Worm (Caenorhabditis elegans) whole organism, mixed stage, embryonic: ENCODE measurements around the gene C45G9.15.
"Not testable (repeated sequence)": the region's sequence is repeated elsewhere in the genome, so short reads cannot be mapped to it uniquely, and the experiment has no call there.

ENCODE experiments used
- bed-3 ChIP-seq: fragments of 200-800 bp; sonication (Bioruptor generic); optimal IDR thresholded peaks from 3 replicates; lab custom pipeline; 2018; ENCODE audit warnings: mild to moderate bottlenecking, missing genetic modification characterization, moderate library complexity, missing compliant biosample characterization
- blmp-1 ChIP-seq: fragments of 150-350 bp; optimal IDR thresholded peaks from 2 replicates; lab custom pipeline; 2014; ENCODE audit warnings: missing biosample characterization, missing genetic modification characterization
- ceh-39 ChIP-seq: fragments of 150-350 bp; optimal IDR thresholded peaks from 2 replicates; lab custom pipeline; 2014; ENCODE audit warnings: missing biosample characterization, missing genetic modification characterization
- ceh-43 ChIP-seq: fragments of 200-800 bp; sonication (Bioruptor generic); optimal IDR thresholded peaks from 2 replicates; lab custom pipeline; 2018; ENCODE audit warnings: mild to moderate bottlenecking, missing genetic modification characterization, moderate library complexity, missing compliant biosample characterization
- ceh-83 ChIP-seq: fragments of 200-800 bp; sonication (Bioruptor generic); optimal IDR thresholded peaks from 2 replicates; lab custom pipeline; 2018; ENCODE audit warnings: mild to moderate bottlenecking, missing genetic modification characterization, missing compliant biosample characterization
- ces-1 ChIP-seq: fragments of 150-350 bp; optimal IDR thresholded peaks from 2 replicates; lab custom pipeline; 2014; ENCODE audit warnings: missing biosample characterization, missing genetic modification reagents, missing genetic modification characterization
- cnd-1 ChIP-seq: fragments of 200-800 bp; sonication (Bioruptor generic); optimal IDR thresholded peaks from 2 replicates; lab custom pipeline; 2018; ENCODE audit warnings: mild to moderate bottlenecking, missing genetic modification characterization, missing compliant biosample characterization
- drap-1 ChIP-seq: fragments of 200-800 bp; sonication (Bioruptor generic); optimal IDR thresholded peaks from 3 replicates; lab custom pipeline; 2018; ENCODE audit warnings: mild to moderate bottlenecking, missing genetic modification characterization, missing compliant biosample characterization
- elt-1 ChIP-seq: sonication (generic microtip); optimal IDR thresholded peaks from 2 replicates; lab custom pipeline; 2017; ENCODE audit warnings: missing genetic modification characterization, mild to moderate bottlenecking, missing compliant biosample characterization, antibody characterized with exemption, moderate library complexity, borderline replicate concordance; ENCODE audit not compliant: insufficient read depth
- elt-3 ChIP-seq: fragments of 150-350 bp; optimal IDR thresholded peaks from 2 replicates; lab custom pipeline; 2014; ENCODE audit warnings: missing biosample characterization, missing genetic modification characterization
- flh-1 ChIP-seq: fragments of 200-800 bp; sonication (Bioruptor generic); optimal IDR thresholded peaks from 2 replicates; lab custom pipeline; 2018; ENCODE audit warnings: mild to moderate bottlenecking, missing genetic modification characterization, moderate library complexity, missing compliant biosample characterization
- ham-2 ChIP-seq: fragments of 200-800 bp; sonication (Bioruptor generic); optimal IDR thresholded peaks from 2 replicates; lab custom pipeline; 2018; ENCODE audit warnings: mild to moderate bottlenecking, missing genetic modification characterization, missing compliant biosample characterization
- hlh-1 ChIP-seq: fragments of 150-350 bp; optimal IDR thresholded peaks from 2 replicates; lab custom pipeline; 2014; ENCODE audit warnings: missing biosample characterization, missing genetic modification reagents, missing genetic modification characterization
- lin-13 ChIP-seq: fragments of 150-350 bp; optimal IDR thresholded peaks from 2 replicates; lab custom pipeline; 2014; ENCODE audit warnings: missing biosample characterization, missing genetic modification characterization
- lin-32 ChIP-seq: fragments of 200-800 bp; sonication (Bioruptor generic); optimal IDR thresholded peaks from 2 replicates; lab custom pipeline; 2018; ENCODE audit warnings: mild to moderate bottlenecking, missing genetic modification characterization, missing compliant biosample characterization
- lsy-2 ChIP-seq: fragments of 150-350 bp; optimal IDR thresholded peaks from 2 replicates; lab custom pipeline; 2014; ENCODE audit warnings: missing biosample characterization, missing genetic modification characterization
- mab-5 ChIP-seq: fragments of 150-350 bp; optimal IDR thresholded peaks from 2 replicates; lab custom pipeline; 2014; ENCODE audit warnings: missing biosample characterization, missing genetic modification characterization
- mep-1 ChIP-seq: fragments of 150-350 bp; optimal IDR thresholded peaks from 2 replicates; lab custom pipeline; 2017; ENCODE audit warnings: missing biosample characterization, missing genetic modification reagents, missing genetic modification characterization, inconsistent platforms
- mls-2 ChIP-seq: sonication (generic microtip); optimal IDR thresholded peaks from 2 replicates; lab custom pipeline; 2016; ENCODE audit warnings: mild to moderate bottlenecking, missing genetic modification characterization, moderate library complexity, missing compliant biosample characterization
- nhr-12 ChIP-seq: fragments of 150-350 bp; optimal IDR thresholded peaks from 2 replicates; lab custom pipeline; 2014; ENCODE audit warnings: missing biosample characterization, missing genetic modification characterization
- nhr-2 ChIP-seq: fragments of 150-350 bp; optimal IDR thresholded peaks from 2 replicates; lab custom pipeline; 2014; ENCODE audit warnings: missing biosample characterization, missing genetic modification characterization
- nhr-28 ChIP-seq: fragments of 150-350 bp; optimal IDR thresholded peaks from 2 replicates; lab custom pipeline; 2014; ENCODE audit warnings: missing biosample characterization, missing genetic modification characterization
- nhr-76 ChIP-seq: sonication (generic microtip); optimal IDR thresholded peaks from 2 replicates; lab custom pipeline; 2017; ENCODE audit warnings: missing biosample characterization, missing genetic modification characterization
- pha-4 ChIP-seq: fragments of 150-350 bp; optimal IDR thresholded peaks from 2 replicates; lab custom pipeline; 2018; ENCODE audit warnings: missing biosample characterization, missing genetic modification reagents, missing genetic modification characterization
- sem-2 ChIP-seq: fragments of 200-800 bp; sonication (Bioruptor generic); optimal IDR thresholded peaks from 2 replicates; lab custom pipeline; 2018; ENCODE audit warnings: mild to moderate bottlenecking, missing genetic modification characterization, missing compliant biosample characterization
- sptf-1 ChIP-seq: sonication (generic microtip); optimal IDR thresholded peaks from 2 replicates; lab custom pipeline; 2017; ENCODE audit warnings: mild to moderate bottlenecking, missing genetic modification characterization, moderate library complexity, missing compliant biosample characterization
- unc-120 ChIP-seq: sonication (generic microtip); optimal IDR thresholded peaks from 2 replicates; lab custom pipeline; 2017; ENCODE audit warnings: missing genetic modification characterization, missing compliant biosample characterization; ENCODE audit not compliant: poor library complexity, severe bottlenecking
- unc-39 ChIP-seq: fragments of 150-350 bp; optimal IDR thresholded peaks from 2 replicates; lab custom pipeline; 2014; ENCODE audit warnings: missing biosample characterization, missing genetic modification characterization
- unc-62 ChIP-seq: fragments of 150-350 bp; optimal IDR thresholded peaks from 2 replicates; lab custom pipeline; 2014; ENCODE audit warnings: missing biosample characterization, missing genetic modification reagents, missing genetic modification characterization
- ztf-11 ChIP-seq: fragments of 150-350 bp; optimal IDR thresholded peaks from 2 replicates; lab custom pipeline; 2014; ENCODE audit warnings: missing biosample characterization, missing genetic modification characterization

C45G9.15 gene

DNA sequence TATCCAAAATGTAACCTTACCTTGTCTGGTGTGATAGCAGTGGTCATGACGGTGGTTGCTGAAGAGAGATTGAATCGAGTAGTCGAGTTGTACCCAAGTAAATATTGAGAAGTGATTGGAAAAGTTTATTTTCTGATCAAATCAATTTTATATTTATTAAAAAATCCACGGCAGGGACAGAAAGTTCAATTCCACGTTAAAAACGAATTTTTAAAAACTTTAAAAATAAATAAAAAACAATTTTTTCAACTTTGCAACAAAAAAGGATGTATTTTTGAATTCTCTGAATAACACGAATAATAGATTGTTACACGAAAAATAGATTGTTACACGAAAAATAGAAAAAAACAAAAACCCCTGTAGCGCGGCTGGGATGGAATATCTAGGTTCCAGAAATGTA is 3.9 kb upstream of the C45G9.15 start, which contains the start of gene C45G9.9:
C45G9.9 (minus strand) TSS at position 101 of the 400 bp plus-strand sequence.
- not testable (repeated sequence) for TF ChIP-seq mep-1 (tag; lab: Kevin White, UChicago); unc-62 (GFP tag; lab: Kevin White, UChicago); ztf-11 (tag; lab: Kevin White, UChicago)
- TF ChIP-seq, all 35 proteins: peak for 0; not testable (repeated sequence) for 35

DNA sequence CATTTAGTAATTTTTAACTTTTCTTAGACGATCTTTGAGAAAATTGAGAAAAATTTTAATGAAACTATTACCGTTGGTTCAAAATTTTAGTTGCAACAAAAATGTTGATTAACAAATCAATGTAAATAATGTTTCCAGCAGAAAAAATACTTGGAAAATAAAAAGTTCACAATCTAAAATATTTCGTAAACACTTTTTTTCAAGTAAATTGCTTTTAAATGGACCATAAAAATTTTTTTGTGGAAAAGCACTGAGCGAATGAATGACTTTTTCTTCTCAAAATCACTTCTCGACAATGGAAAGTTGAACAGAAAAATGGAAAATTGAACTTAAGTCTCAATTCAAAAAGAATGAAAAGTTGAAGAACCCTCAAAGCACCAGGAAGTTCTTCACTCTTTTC is 1.7 kb upstream of the C45G9.15 start, which contains the start of gene C45G9.8:
C45G9.8 (minus strand) TSS at position 101 of the 400 bp plus-strand sequence.
- no peak for TF ChIP-seq ztf-11 (tag; lab: Kevin White, UChicago)
- TF ChIP-seq nhr-12 = no peak
- TF ChIP-seq flh-1 (GFP tag; lab: Kevin White, UChicago) = no peak
- TF ChIP-seq lsy-2 (tag; lab: Kevin White, UChicago) = no peak
- TF ChIP-seq sem-2 (GFP tag; lab: Kevin White, UChicago) = no peak
- no peak for TF ChIP-seq unc-39 (tag; lab: Kevin White, UChicago)
- TF ChIP-seq hlh-1 = no peak
- TF ChIP-seq nhr-28 (tag; lab: Kevin White, UChicago) = no peak
- TF ChIP-seq cnd-1 = no peak
- TF ChIP-seq ces-1 (GFP tag; lab: Kevin White, UChicago) = no peak
- TF ChIP-seq elt-1 (tag; lab: Kevin White, UChicago) = no peak
- no peak for TF ChIP-seq mls-2
- TF ChIP-seq mab-5 (tag; lab: Kevin White, UChicago) = no peak
- no peak for TF ChIP-seq sptf-1 (tag; lab: Kevin White, UChicago)

DNA sequence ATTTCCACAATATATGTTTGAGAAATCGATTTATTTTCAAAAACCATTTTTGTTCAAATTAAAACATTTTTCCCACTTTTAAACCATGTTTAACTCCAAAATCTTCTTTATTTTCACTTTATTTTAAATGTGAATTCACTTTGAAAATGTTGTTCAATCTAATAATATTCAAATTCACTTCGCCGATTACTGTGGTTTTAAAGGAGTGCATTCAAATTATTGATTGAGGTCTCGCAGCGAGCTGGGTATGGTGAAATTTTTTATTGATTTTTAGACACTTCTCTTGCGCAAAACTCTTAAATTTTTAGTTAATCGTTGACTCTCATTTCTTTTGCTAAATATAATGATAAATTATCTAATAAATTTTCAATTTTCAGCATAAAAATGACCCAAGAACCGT is 4.1 kb downstream of the C45G9.15 start, which contains the start of gene C45G9.5:
C45G9.5 (plus strand) TSS at position 378 of the 400 bp plus-strand sequence.
- TF ChIP-seq unc-39 (tag; lab: Kevin White, UChicago) (no peak), bed-3 (GFP tag; lab: Kevin White, UChicago) (no peak), ceh-39 (tag; lab: Kevin White, UChicago) (no peak), drap-1 (GFP tag; lab: Kevin White, UChicago) (no peak), hlh-1 (no peak), lin-32 (no peak), nhr-28 (tag; lab: Kevin White, UChicago) (no peak), nhr-2 (tag; lab: Kevin White, UChicago) (no peak), cnd-1 (no peak)

DNA sequence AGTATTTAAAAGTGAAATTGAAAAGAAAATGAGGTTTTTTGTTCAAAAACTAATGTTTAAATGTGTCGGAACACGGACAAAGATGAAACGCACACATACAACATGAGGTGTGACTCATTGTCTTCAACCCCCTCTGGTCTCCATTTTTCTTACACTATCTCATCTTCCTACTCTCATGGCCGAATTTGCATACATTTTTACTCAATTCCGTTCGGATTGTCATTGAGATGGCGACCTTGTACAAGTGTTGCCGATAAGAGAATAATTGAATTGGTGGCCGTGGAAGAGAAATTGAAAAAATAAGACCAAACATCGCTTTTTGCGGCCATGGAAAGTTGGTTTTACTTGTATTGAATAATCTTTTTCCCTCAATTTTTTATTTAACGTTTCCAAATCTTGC is 4.7 kb downstream of the C45G9.15 start, which contains the start of gene txbp-3:
txbp-3 (minus strand) TSS at position 285 of the 400 bp plus-strand sequence.
- TF ChIP-seq ztf-11 (tag; lab: Kevin White, UChicago) (no peak), nhr-28 (tag; lab: Kevin White, UChicago) (no peak), mep-1 (tag; lab: Kevin White, UChicago) (peak; percentile 63), blmp-1 (tag; lab: Kevin White, UChicago) (no peak), ceh-43 (GFP tag; lab: Kevin White, UChicago) (no peak), hlh-1 (no peak), ces-1 (GFP tag; lab: Kevin White, UChicago) (peak; percentile 91)

DNA sequence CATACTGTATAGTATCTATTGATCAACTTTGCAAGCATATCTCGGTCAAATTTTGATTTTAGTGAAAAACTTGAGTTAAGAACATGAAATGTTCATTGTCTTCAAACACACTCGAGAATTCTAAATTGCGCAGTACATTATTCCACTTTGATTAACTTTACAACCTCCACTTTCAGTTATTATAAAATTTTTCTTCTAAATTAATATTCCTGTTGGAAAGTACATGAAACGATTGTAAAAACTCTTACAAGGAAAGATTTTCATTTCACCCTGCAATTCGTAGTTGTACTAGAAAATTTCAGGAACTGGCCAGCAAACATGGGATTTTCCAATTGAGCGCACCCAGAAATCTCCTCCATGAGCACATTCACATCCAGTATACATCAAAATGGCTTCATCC is 7.1 kb downstream of the C45G9.15 start, which contains the start of gene C45G9.14:
C45G9.14 (plus strand) TSS at position 301 of the 400 bp plus-strand sequence.
- TF ChIP-seq cnd-1 (no peak), ztf-11 (tag; lab: Kevin White, UChicago) (no peak), elt-3 (no peak), nhr-2 (tag; lab: Kevin White, UChicago) (no peak), lin-13 (tag; lab: Kevin White, UChicago) (no peak), drap-1 (GFP tag; lab: Kevin White, UChicago) (no peak), ceh-83 (GFP tag; lab: Kevin White, UChicago) (no peak), nhr-76 (no peak)
- TF ChIP-seq, all 35 proteins: peak for 0

DNA sequence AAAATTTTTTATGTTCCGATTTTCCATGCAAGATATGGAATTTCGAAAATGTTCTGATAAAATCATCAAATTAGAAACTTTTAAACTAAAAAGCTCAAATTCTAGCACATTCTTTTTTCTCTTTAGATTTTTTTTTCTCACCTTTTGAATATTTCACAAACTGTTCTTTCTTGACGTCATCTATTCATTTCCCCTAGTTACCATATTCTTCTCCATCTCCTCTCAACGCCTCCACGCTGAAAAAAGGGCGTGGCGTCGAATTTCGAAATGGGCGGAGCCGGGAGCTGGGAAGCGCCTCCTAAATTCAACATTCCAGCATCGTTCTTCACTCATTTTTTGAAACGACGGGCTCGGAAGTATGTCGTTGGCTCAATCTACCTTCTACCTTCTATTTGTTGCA is 9.7 kb downstream of the C45G9.15 start, which contains the start of gene nlp-43:
nlp-43 (plus strand) TSS at position 301 of the 400 bp plus-strand sequence.
- TF ChIP-seq hlh-1 = no peak
- no peak for TF ChIP-seq unc-120 (tag; lab: Kevin White, UChicago)
- TF ChIP-seq nhr-28 (tag; lab: Kevin White, UChicago) = no peak
- TF ChIP-seq elt-3 = no peak
- TF ChIP-seq ham-2 (GFP tag; lab: Kevin White, UChicago) = no peak
- no peak for TF ChIP-seq mls-2
- TF ChIP-seq bed-3 (GFP tag; lab: Kevin White, UChicago) = no peak
- TF ChIP-seq sptf-1 (tag; lab: Kevin White, UChicago) = no peak
- TF ChIP-seq pha-4 (tag; lab: Kevin White, UChicago) = no peak
- no peak for TF ChIP-seq nhr-12
- no peak for TF ChIP-seq ceh-83 (GFP tag; lab: Kevin White, UChicago)
- no peak for TF ChIP-seq ceh-43 (GFP tag; lab: Kevin White, UChicago)
- TF ChIP-seq cnd-1 = no peak
- no peak for TF ChIP-seq lin-13 (tag; lab: Kevin White, UChicago)
- no peak for TF ChIP-seq elt-1 (tag; lab: Kevin White, UChicago)
- TF ChIP-seq flh-1 (GFP tag; lab: Kevin White, UChicago) = no peak
- TF ChIP-seq drap-1 (GFP tag; lab: Kevin White, UChicago) = no peak
- TF ChIP-seq sem-2 (GFP tag; lab: Kevin White, UChicago) = no peak
- TF ChIP-seq ztf-11 (tag; lab: Kevin White, UChicago) = no peak
